Worm (Caenorhabditis elegans): Measurements from ENCODE around the gene ZK180.6.

ZK180.6 gene

ce11 chrIV:4548253-4548652 lies 23.4 kb upstream of the ZK180.6 start, which contains the start of gene ZK185.1:
Gene ZK185.1 (plus strand): TSS chrIV:4548553.
- no peak for TF ChIP-seq ceh-28 (tag; optimal IDR thresholded peaks at IDR 0.05)
- TF ChIP-seq mdl-1 (tag; optimal IDR thresholded peaks at IDR 0.05) = no peak
- no peak for TF ChIP-seq eor-1 (tag; optimal IDR thresholded peaks at IDR 0.05)
- no peak for TF ChIP-seq sea-2 (GFP tag; optimal IDR thresholded peaks at IDR 0.05)
- TF ChIP-seq nhr-67 (tag; optimal IDR thresholded peaks at IDR 0.05) = no peak
- TF ChIP-seq ceh-82 (tag; optimal IDR thresholded peaks at IDR 0.05) = no peak
- no peak for TF ChIP-seq elt-2 (tag; optimal IDR thresholded peaks at IDR 0.05)
- TF ChIP-seq nhr-12 (tag; optimal IDR thresholded peaks at IDR 0.05) = no peak
- TF ChIP-seq nhr-25 (tag; optimal IDR thresholded peaks at IDR 0.05) = no peak
- TF ChIP-seq nhr-28 (tag; optimal IDR thresholded peaks at IDR 0.05) = no peak
- TF ChIP-seq egl-27 (tag; optimal IDR thresholded peaks at IDR 0.05) = no peak
- no peak for TF ChIP-seq unc-62 (GFP tag; optimal IDR thresholded peaks at IDR 0.05)
- no peak for TF ChIP-seq pqm-1 (tag; optimal IDR thresholded peaks at IDR 0.05)
- TF ChIP-seq lin-39 (tag; optimal IDR thresholded peaks at IDR 0.05) = no peak
- TF ChIP-seq nhr-11 (tag; optimal IDR thresholded peaks at IDR 0.05) = no peak
- no peak for TF ChIP-seq nhr-43 (tag; optimal IDR thresholded peaks at IDR 0.05; ENCODE audit: poor library complexity, severe bottlenecking)
- no peak for TF ChIP-seq aly-2 (tag; optimal IDR thresholded peaks at IDR 0.05)
- TF ChIP-seq hmg-11 (tag; optimal IDR thresholded peaks at IDR 0.05) = no peak

- TF ChIP-seq nhr-25 (tag; optimal IDR thresholded peaks at IDR 0.05) (no peak), jun-1 (tag; optimal IDR thresholded peaks at IDR 0.05) (no peak), nhr-12 (tag; optimal IDR thresholded peaks at IDR 0.05) (no peak), elt-2 (tag; optimal IDR thresholded peaks at IDR 0.05) (no peak), nhr-77 (tag; optimal IDR thresholded peaks at IDR 0.05) (no peak), nfya-1 (tag; optimal IDR thresholded peaks at IDR 0.05; ENCODE audit: insufficient read depth) (no peak), mml-1 (tag; optimal IDR thresholded peaks at IDR 0.05) (no peak), pqm-1 (tag; optimal IDR thresholded peaks at IDR 0.05) (no peak), ceh-28 (tag; optimal IDR thresholded peaks at IDR 0.05) (no peak), pha-4 (tag; optimal IDR thresholded peaks at IDR 0.05) (no peak), fos-1 (tag; optimal IDR thresholded peaks at IDR 0.05) (no peak), elt-1 (tag; optimal IDR thresholded peaks at IDR 0.05) (no peak), unc-62 (GFP tag; optimal IDR thresholded peaks at IDR 0.05) (no peak), mdl-1 (tag; optimal IDR thresholded peaks at IDR 0.05) (no peak), eor-1 (tag; optimal IDR thresholded peaks at IDR 0.05) (no peak)
These were observed 21.0 kb upstream of the ZK180.6 start, which contains the start of gene ZK185.5 for ce11 chrIV:4545818-4546217. Gene ZK185.5 (minus strand): TSS chrIV:4545918.

- TF ChIP-seq fos-1 (tag; optimal IDR thresholded peaks at IDR 0.05) (no peak), nhr-25 (tag; optimal IDR thresholded peaks at IDR 0.05) (no peak), sea-2 (GFP tag; optimal IDR thresholded peaks at IDR 0.05) (no peak), lin-39 (tag; optimal IDR thresholded peaks at IDR 0.05) (no peak), nfya-1 (tag; optimal IDR thresholded peaks at IDR 0.05; ENCODE audit: insufficient read depth) (no peak), nhr-23 (tag; optimal IDR thresholded peaks at IDR 0.05) (no peak), pqm-1 (tag; optimal IDR thresholded peaks at IDR 0.05) (peak; percentile 75), zag-1 (tag; optimal IDR thresholded peaks at IDR 0.05) (no peak), nhr-12 (tag; optimal IDR thresholded peaks at IDR 0.05) (no peak), elt-2 (tag; optimal IDR thresholded peaks at IDR 0.05) (peak; percentile 83), pha-4 (tag; optimal IDR thresholded peaks at IDR 0.05) (peak; percentile 13), hmg-11 (tag; optimal IDR thresholded peaks at IDR 0.05) (no peak), mdl-1 (tag; optimal IDR thresholded peaks at IDR 0.05) (no peak), unc-62 (GFP tag; optimal IDR thresholded peaks at IDR 0.05) (no peak), fkh-2 (tag; optimal IDR thresholded peaks at IDR 0.05) (no peak)
These were observed 19.4 kb upstream of the ZK180.6 start for ce11 chrIV:4544215-4544614.

ce11 chrIV:4542972-4543371 lies 18.1 kb upstream of the ZK180.6 start:
- no peak for TF ChIP-seq R02D3.7 (tag; optimal IDR thresholded peaks at IDR 0.05)
- no peak for TF ChIP-seq hmg-11 (tag; optimal IDR thresholded peaks at IDR 0.05)
- TF ChIP-seq elt-1 (tag; optimal IDR thresholded peaks at IDR 0.05) = no peak
- TF ChIP-seq nhr-23 (tag; optimal IDR thresholded peaks at IDR 0.05) = no peak
- TF ChIP-seq ztf-11 (tag; optimal IDR thresholded peaks at IDR 0.05) = no peak
- TF ChIP-seq ztf-4 (tag; optimal IDR thresholded peaks at IDR 0.05) = no peak
- TF ChIP-seq unc-39 (tag; optimal IDR thresholded peaks at IDR 0.05) = no peak
- TF ChIP-seq daf-12 (tag; optimal IDR thresholded peaks at IDR 0.05) = no peak
- TF ChIP-seq mdl-1 (tag; optimal IDR thresholded peaks at IDR 0.05) = no peak
- no peak for TF ChIP-seq nhr-43 (tag; optimal IDR thresholded peaks at IDR 0.05; ENCODE audit: poor library complexity, severe bottlenecking)
- no peak for TF ChIP-seq nhr-76 (tag; optimal IDR thresholded peaks at IDR 0.05)
- no peak for TF ChIP-seq nfya-1 (tag; optimal IDR thresholded peaks at IDR 0.05; ENCODE audit: insufficient read depth)
- TF ChIP-seq nhr-77 (tag; optimal IDR thresholded peaks at IDR 0.05) = no peak
- no peak for TF ChIP-seq fos-1 (tag; optimal IDR thresholded peaks at IDR 0.05)
- no peak for TF ChIP-seq zag-1 (tag; optimal IDR thresholded peaks at IDR 0.05)
